Worm (Caenorhabditis elegans): ENCODE measurements around the gene C53A5.17.

DNA sequence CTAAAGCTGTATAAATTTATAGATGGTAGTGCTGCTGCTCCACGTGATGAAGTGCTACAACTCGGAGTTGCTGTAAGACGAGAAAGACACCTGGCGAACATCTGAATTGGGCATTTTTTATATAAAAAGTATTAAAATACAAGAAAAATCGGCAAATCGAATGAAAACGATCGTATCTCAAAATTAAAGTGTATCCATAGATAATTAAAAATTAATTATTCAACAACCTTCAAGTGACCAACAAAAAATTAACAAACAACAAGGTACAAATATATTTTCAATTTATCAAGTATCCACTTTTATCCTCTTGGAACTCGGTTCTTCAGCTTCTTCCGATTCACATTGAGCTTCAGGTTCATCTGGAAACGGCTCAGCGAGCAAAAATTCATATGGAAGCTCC lies 1.6 kb downstream of the C53A5.17 start, which contains the start of gene R02D5.8:
- TF ChIP-seq ceh-82 (tag; optimal IDR thresholded peaks at IDR 0.05) (no peak), ama-1 (optimal IDR thresholded peaks at IDR 0.05) (no peak), nhr-6 (tag; optimal IDR thresholded peaks at IDR 0.05) (no peak), nhr-129 (tag; optimal IDR thresholded peaks at IDR 0.05) (no peak), dmd-4 (tag; optimal IDR thresholded peaks at IDR 0.05) (no peak), elt-1 (tag; optimal IDR thresholded peaks at IDR 0.05) (no peak), mab-5 (tag; optimal IDR thresholded peaks at IDR 0.05) (no peak)

Measured in whole organism, L2 larva.